Fruit fly (Drosophila melanogaster): ENCODE results near the gene Ugt36E1.

The Ugt36E1 gene

DNA sequence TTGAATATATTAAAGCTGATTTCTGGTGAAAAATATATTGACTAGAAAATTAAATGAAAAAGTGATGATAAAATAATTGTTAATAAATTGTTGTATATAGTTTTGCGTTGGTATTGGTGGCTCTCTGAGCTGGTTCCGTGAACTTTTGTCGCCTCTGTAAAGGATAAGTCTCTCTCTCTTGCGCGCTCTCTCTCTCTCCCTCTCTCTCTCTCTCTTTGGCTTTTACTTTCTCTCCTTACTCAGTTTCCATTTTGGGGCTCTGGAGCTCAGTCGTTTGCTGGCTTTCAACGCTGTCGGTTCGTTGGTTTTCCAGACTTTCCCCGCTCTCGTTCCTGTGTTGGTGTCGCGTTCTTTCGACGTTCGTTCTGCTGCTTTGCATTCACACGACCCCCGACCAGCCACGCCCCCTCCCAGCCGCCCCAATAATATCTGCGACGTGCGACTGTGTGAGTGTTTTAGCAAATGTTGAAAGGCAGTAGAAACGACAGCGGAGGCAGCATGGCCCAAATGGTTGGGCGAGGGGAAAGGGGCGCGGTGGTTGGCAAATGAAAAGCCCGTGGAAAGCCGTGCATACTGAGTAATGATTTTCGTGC is 18.4 kb downstream of the Ugt36E1 start, which contains the start of gene CG17321 (continued):
- TF ChIP-seq ewg (GFP tag; optimal IDR thresholded peaks at IDR 0.05) (peak; percentile 51), CG3407 (GFP tag; optimal IDR thresholded peaks at IDR 0.05) (no peak), CG11456 (GFP tag; IDR thresholded peaks at IDR 0.05) (0 out of 3 replicates have a peak, but pooled peaks have one; percentile 37), CG3995 (GFP tag; optimal IDR thresholded peaks at IDR 0.05) (no peak), CG9437 (GFP tag; optimal IDR thresholded peaks at IDR 0.05) (no peak), croc (GFP tag; conservative IDR thresholded peaks at IDR 0.05) (no peak), Jarid2 (GFP tag; optimal IDR thresholded peaks at IDR 0.05) (peak; percentile 60), CG16779 (GFP tag; IDR thresholded peaks at IDR 0.05) (peak; percentile 64; the same call in 1 of the 2 replicates), YL-1 (GFP tag; optimal IDR thresholded peaks at IDR 0.05) (no peak), Deaf1 (tag; optimal IDR thresholded peaks at IDR 0.05) (peak; percentile 51), abd-A (tag; optimal IDR thresholded peaks at IDR 0.05) (peak; percentile 66), CG10654 (GFP tag; optimal IDR thresholded peaks at IDR 0.05) (no peak), CG17829 (tag; optimal IDR thresholded peaks at IDR 0.05) (no peak), Dref (GFP tag; IDR thresholded peaks at IDR 0.05) (0 out of 2 replicates have a peak, but pooled peaks have one; percentile 14), pzg (GFP tag; optimal IDR thresholded peaks at IDR 0.05) (no peak), psq (GFP tag; optimal IDR thresholded peaks at IDR 0.05) (no peak), CG8290 (GFP tag; optimal IDR thresholded peaks at IDR 0.05) (no peak), CG8290 (tag; optimal IDR thresholded peaks at IDR 0.05) (peak in 1 of 2 experiments; percentile 2), CG14860 (GFP tag; IDR thresholded peaks at IDR 0.05; ENCODE audit: partially characterized antibody) (no peak), crol (GFP tag; IDR thresholded peaks at IDR 0.05) (peak; percentile 68), CG12299 (tag; optimal IDR thresholded peaks at IDR 0.05) (peak; percentile 13), CG7745 (tag; optimal IDR thresholded peaks at IDR 0.05) (no peak), CoRest (tag; optimal IDR thresholded peaks at IDR 0.05) (no peak), CG34376 (GFP tag; optimal IDR thresholded peaks at IDR 0.05) (peak; percentile 31), MESR4 (GFP tag; optimal IDR thresholded peaks at IDR 0.05) (no peak), slou (GFP tag; optimal IDR thresholded peaks at IDR 0.05) (no peak), CG13894 (tag; optimal IDR thresholded peaks at IDR 0.05) (peak; percentile 51), scrt (GFP tag; optimal IDR thresholded peaks at IDR 0.05) (peak; percentile 36), CG43689 (GFP tag; IDR thresholded peaks at IDR 0.05) (no peak)

DNA sequence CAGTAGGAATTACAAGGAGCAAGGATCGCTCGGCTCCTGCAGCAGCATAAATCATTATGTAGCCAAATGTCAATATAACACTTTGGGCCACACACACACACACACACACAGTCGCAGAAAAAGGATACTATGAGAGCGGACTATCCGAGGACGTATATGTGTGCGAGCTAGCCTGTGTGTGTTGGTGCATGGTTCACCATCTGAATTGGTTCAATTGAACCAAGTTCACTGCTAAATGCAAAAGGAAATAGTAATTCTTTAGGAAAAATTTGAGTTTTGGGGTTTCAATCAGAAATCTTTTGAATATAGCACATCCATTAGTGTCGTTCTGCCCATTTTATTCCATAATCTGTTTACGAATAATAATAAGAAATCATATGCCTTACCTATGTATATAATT is 19.6 kb downstream of the Ugt36E1 start:
- TF ChIP-seq yki (optimal IDR thresholded peaks at IDR 0.05) (no peak), cg (GFP tag; optimal IDR thresholded peaks at IDR 0.05) (peak; percentile 42), CG15514 (GFP tag; optimal IDR thresholded peaks at IDR 0.05) (peak; percentile 94)

DNA sequence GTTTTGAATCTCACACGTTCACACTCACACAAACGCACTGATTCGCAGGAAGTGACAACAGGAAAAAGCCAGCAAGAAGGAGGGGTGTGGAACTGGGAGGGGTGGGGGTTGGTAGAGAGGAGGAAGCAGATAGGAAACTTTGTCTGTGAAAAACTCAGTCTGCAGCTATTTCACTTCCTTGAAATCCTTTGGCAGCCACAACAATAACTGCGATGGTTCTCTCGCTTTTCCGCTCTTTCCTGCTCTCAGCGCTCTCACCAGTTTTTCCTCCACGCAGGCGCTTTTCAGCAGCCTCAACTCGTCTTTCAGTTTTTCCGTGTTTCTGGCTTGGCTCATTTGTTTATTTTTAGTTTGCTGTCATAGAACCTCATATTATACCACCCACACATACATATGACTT is 20.3 kb downstream of the Ugt36E1 start:
- TF ChIP-seq nau (GFP tag; optimal IDR thresholded peaks at IDR 0.05), result no peak
- TF ChIP-seq CG13894 (tag; optimal IDR thresholded peaks at IDR 0.05), result peak; percentile 32
- TF ChIP-seq ewg (GFP tag; optimal IDR thresholded peaks at IDR 0.05), result peak; percentile 71
- TF ChIP-seq crol (GFP tag; IDR thresholded peaks at IDR 0.05), result peak; percentile 45; the same call in 1 of the 2 replicates
- TF ChIP-seq slbo (GFP tag; IDR thresholded peaks at IDR 0.05), result no peak
- no peak for TF ChIP-seq Doc3 (GFP tag; IDR thresholded peaks at IDR 0.05; ENCODE audit: partially characterized antibody)
- peak; percentile 3 for TF ChIP-seq Ets65A (GFP tag)
- TF ChIP-seq Trl (optimal IDR thresholded peaks at IDR 0.05), result peak; percentile 55 to 72
- no peak for TF ChIP-seq Trl (GFP tag; optimal IDR thresholded peaks at IDR 0.05)
- TF ChIP-seq chinmo (GFP tag; IDR thresholded peaks at IDR 0.05; ENCODE audit: partially characterized antibody), result 0 out of 4 replicates have a peak, but pooled peaks have one; percentile 10
- TF ChIP-seq trem (tag; optimal IDR thresholded peaks at IDR 0.05), result no peak
- TF ChIP-seq dpn (GFP tag; optimal IDR thresholded peaks at IDR 0.05), result no peak
- TF ChIP-seq CG2199 (GFP tag; IDR thresholded peaks at IDR 0.05), result no peak
- no peak for TF ChIP-seq Nf-YB (GFP tag; optimal IDR thresholded peaks at IDR 0.05)
- TF ChIP-seq Lhr (GFP tag; optimal IDR thresholded peaks at IDR 0.05), result no peak
- TF ChIP-seq nerfin-1 (tag; optimal IDR thresholded peaks at IDR 0.05), result peak; percentile 60
- peak; percentile 93 for TF ChIP-seq CG15514 (GFP tag; optimal IDR thresholded peaks at IDR 0.05)
- no peak for TF ChIP-seq CG11398 (GFP tag; optimal IDR thresholded peaks at IDR 0.05)
- no peak for TF ChIP-seq CG8944 (GFP tag; optimal IDR thresholded peaks at IDR 0.05)
- no peak for TF ChIP-seq gce (GFP tag; IDR thresholded peaks at IDR 0.05)
- no peak for TF ChIP-seq CG8359 (GFP tag; optimal IDR thresholded peaks at IDR 0.05; ENCODE audit: borderline replicate concordance)
